Worm (Caenorhabditis elegans): Measurements from ENCODE around the gene col-75.

DNA sequence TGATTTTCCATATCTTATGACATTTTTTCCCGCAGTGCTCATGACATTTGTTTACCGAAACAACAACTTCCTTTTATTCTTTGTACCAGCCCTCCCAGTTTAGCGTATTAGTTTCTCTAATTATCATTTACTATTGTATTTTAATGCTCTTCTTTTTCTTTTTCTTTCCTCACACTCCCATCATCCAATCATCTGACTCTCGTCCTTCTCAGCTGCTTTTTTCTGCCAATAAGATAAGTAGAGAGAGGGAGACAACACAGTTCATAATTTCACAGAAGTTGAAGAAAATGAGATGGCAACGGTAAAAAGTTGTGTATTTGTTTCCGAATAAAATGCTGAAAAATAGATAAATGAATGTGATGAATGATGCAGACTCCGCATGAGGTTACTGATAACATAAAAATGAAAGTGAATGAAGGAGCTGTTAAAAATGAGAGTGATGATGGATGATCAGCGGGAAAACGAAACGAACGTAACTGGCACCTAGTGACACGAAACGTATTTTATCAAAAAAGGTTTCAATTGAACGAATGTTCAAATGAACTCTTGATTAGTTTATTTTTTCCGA is 48.6 kb upstream of the col-75 start:
- TF ChIP-seq egl-13 (tag; optimal IDR thresholded peaks at IDR 0.05): no peak
- no peak for TF ChIP-seq tbx-2 (tag; optimal IDR thresholded peaks at IDR 0.05)
- TF ChIP-seq elt-3 (tag; optimal IDR thresholded peaks at IDR 0.05): no peak
- no peak for TF ChIP-seq unc-130 (tag; optimal IDR thresholded peaks at IDR 0.05)
- TF ChIP-seq lin-13 (GFP tag; optimal IDR thresholded peaks at IDR 0.05): no peak
- no peak for TF ChIP-seq lin-39 (tag; optimal IDR thresholded peaks at IDR 0.05)
- no peak for TF ChIP-seq alr-1 (tag; optimal IDR thresholded peaks at IDR 0.05; ENCODE audit: borderline replicate concordance)
- no peak for TF ChIP-seq nhr-28 (tag; optimal IDR thresholded peaks at IDR 0.05)
- TF ChIP-seq fos-1 (tag; optimal IDR thresholded peaks at IDR 0.05): no peak
- TF ChIP-seq lin-15B (tag; optimal IDR thresholded peaks at IDR 0.05): no peak
